Worm (Caenorhabditis elegans): ENCODE results near the gene ZK287.4.

Gene ZK287.4

DNA sequence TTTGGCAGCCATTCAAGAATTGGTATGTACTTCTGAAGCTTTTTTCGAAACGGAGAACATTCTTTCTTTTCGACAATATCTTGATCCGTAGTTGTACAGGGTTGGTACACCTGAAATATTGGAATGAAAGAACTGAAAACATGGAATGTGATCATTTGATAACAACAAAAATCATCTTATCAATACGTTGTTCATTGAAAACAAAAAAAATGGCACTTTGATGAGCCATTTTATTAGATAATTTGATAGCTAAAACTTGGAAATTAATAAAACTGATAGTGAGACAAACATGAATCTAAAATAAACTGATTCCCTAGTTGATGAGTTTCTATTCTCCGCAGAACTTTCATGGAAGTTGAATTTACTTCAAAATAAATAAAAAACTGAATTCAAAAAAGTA, 13.0 kb downstream of the ZK287.4 start:
- no peak for TF ChIP-seq lin-15B (tag; optimal IDR thresholded peaks at IDR 0.05)
- no peak for TF ChIP-seq fos-1 (tag; optimal IDR thresholded peaks at IDR 0.05)
- no peak for TF ChIP-seq grh-1 (GFP tag; IDR thresholded peaks at IDR 0.05)
- TF ChIP-seq elt-2 (tag; optimal IDR thresholded peaks at IDR 0.05), result peak; percentile 49
- TF ChIP-seq lin-13 (GFP tag; optimal IDR thresholded peaks at IDR 0.05), result no peak

DNA sequence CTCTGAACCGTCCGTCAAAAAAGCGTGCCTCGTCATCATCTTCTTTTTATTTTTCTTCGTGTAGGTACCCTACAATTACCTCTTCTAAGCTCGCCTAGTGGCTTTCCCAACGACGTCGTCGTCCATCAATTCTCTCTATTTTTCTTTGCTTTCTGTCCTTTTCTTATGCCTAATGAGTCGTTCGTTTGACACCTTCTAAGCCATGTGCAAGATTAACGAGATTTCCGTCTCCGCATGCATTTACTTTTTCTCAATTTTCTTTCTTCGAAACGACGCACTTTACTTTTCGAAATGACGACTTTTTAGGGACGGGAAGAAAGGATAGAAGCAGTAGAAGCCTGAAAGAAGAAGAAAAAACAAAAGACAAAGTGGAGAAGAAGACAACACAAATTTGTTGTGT, 19.1 kb downstream of the ZK287.4 start, which contains the start of gene ZK287.1:
Gene ZK287.1, plus strand, starts transcription at position 301 of the 400 bp plus-strand sequence.
- TF ChIP-seq lin-39 (tag; optimal IDR thresholded peaks at IDR 0.05), result no peak
- TF ChIP-seq lin-14 (GFP tag; optimal IDR thresholded peaks at IDR 0.05), result peak; percentile 49
- no peak for TF ChIP-seq ceh-90 (tag; optimal IDR thresholded peaks at IDR 0.05)

- peak; percentile 38 for TF ChIP-seq tbx-2 (tag; optimal IDR thresholded peaks at IDR 0.05)
- no peak for TF ChIP-seq ets-5 (GFP tag; IDR thresholded peaks at IDR 0.05)
- no peak for TF ChIP-seq nhr-76 (tag; optimal IDR thresholded peaks at IDR 0.05)
- no peak for TF ChIP-seq C34B4.2 (tag; optimal IDR thresholded peaks at IDR 0.05)
- peak in 1 of 2 experiments; percentile 38 for TF ChIP-seq lin-35 (GFP tag; optimal IDR thresholded peaks at IDR 0.05)
- TF ChIP-seq ama-1 (optimal IDR thresholded peaks at IDR 0.05), result no peak
- TF ChIP-seq fkh-10 (GFP tag; optimal IDR thresholded peaks at IDR 0.05), result peak; percentile 68
- peak in 2 of 3 experiments; percentile 36 to 64 for TF ChIP-seq ceh-82 (tag; optimal IDR thresholded peaks at IDR 0.05)
- TF ChIP-seq xbp-1 (tag; optimal IDR thresholded peaks at IDR 0.05), result no peak
- TF ChIP-seq nhr-71 (tag; optimal IDR thresholded peaks at IDR 0.05), result peak; percentile 23
- no peak for TF ChIP-seq unc-98 (GFP tag; IDR thresholded peaks at IDR 0.05)
- TF ChIP-seq pqm-1 (tag; optimal IDR thresholded peaks at IDR 0.05), result no peak
- peak; percentile 13 for TF ChIP-seq snu-23 (GFP tag; optimal IDR thresholded peaks at IDR 0.05)
- TF ChIP-seq lsy-2 (tag; optimal IDR thresholded peaks at IDR 0.05), result peak in 1 of 2 experiments; percentile 43
- TF ChIP-seq efl-1 (optimal IDR thresholded peaks at IDR 0.05), result peak; percentile 9 to 19
- no peak for TF ChIP-seq efl-1 (GFP tag; optimal IDR thresholded peaks at IDR 0.05 in 1 of 2)
- TF ChIP-seq dpl-1 (GFP tag; optimal IDR thresholded peaks at IDR 0.05), result peak in 1 of 3 experiments; percentile 4
- peak; percentile 84 for TF ChIP-seq lin-14 (GFP tag; optimal IDR thresholded peaks at IDR 0.05)
- no peak for TF ChIP-seq C04F5.9 (tag; optimal IDR thresholded peaks at IDR 0.05)
- TF ChIP-seq elt-3 (tag; optimal IDR thresholded peaks at IDR 0.05), result no peak
- peak; percentile 18 for TF ChIP-seq swsn-7 (tag; optimal IDR thresholded peaks at IDR 0.05)
- TF ChIP-seq fkh-8 (tag; optimal IDR thresholded peaks at IDR 0.05), result peak; percentile 71
Observed at ce11 chrV:9664620-9665019, 20.8 kb downstream of the ZK287.4 start.

DNA sequence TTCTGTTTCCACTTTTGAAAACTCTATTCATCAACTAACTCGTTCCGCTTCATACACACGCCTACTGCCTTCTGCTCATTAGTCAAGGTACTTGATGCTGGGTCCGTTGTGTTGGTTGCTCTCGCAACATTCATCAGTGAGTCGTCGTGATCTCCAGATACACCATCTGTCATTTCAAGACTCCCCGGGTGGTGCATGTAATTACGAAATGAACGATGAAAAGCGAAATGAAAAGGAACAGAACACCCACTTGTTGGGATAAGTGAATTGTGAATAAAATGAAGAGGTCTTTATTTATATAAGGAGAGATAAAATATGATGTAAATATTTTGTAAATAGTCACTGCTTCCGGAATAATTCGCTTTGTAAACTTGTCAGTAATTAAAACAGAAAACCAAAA, 21.5 kb downstream of the ZK287.4 start:
- TF ChIP-seq sup-37 (GFP tag; optimal IDR thresholded peaks at IDR 0.05) (no peak), ceh-82 (tag; optimal IDR thresholded peaks at IDR 0.05) (no peak), skn-1 (tag; optimal IDR thresholded peaks at IDR 0.05) (no peak), efl-1 (optimal IDR thresholded peaks at IDR 0.05) (no peak), efl-1 (GFP tag; optimal IDR thresholded peaks at IDR 0.05 in 1 of 2) (peak in 1 of 2 experiments; percentile 28)

- TF ChIP-seq unc-130 (tag; optimal IDR thresholded peaks at IDR 0.05), result no peak
- TF ChIP-seq nhr-20 (tag; optimal IDR thresholded peaks at IDR 0.05), result no peak
- no peak for TF ChIP-seq sox-4 (tag; optimal IDR thresholded peaks at IDR 0.05)
- TF ChIP-seq hlh-17 (GFP tag; optimal IDR thresholded peaks at IDR 0.05; ENCODE audit: borderline replicate concordance), result no peak
- TF ChIP-seq zag-1 (tag; optimal IDR thresholded peaks at IDR 0.05), result no peak
- no peak for TF ChIP-seq lir-3 (tag; optimal IDR thresholded peaks at IDR 0.05; ENCODE audit: poor library complexity)
- TF ChIP-seq nhr-85 (tag), result no peak
- no peak for TF ChIP-seq fkh-8 (tag; optimal IDR thresholded peaks at IDR 0.05)
- TF ChIP-seq pag-3 (tag; optimal IDR thresholded peaks at IDR 0.05; ENCODE audit: borderline replicate concordance, insufficient read depth), result no peak
- TF ChIP-seq nhr-11 (tag; optimal IDR thresholded peaks at IDR 0.05), result no peak
Observed at ce11 chrV:9661514-9661913, 23.9 kb downstream of the ZK287.4 start, which contains the start of gene pitr-4. Gene pitr-4, minus strand, starts transcription at chrV:9661614.
